Worm (Caenorhabditis elegans): ENCODE results near the gene mct-6.

DNA sequence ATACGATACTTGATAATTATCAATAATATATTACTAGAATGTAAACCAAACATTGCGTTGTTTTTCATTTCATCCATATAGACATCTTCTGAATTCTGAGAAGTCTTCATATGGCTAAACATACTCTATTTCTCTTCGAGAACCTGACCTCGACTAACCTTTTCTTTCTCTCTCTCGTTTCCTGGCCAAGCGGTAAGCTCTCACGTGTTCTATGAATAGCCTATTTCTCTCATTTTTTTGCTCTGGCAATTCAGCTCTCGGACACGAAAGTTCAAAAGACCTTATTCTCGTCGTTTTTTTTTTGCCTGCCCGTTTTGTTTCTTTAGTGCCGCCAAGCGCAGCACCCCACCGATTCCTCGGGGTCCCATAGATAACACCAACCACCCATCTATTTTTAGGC lies 32.8 kb downstream of the mct-6 start:
- TF ChIP-seq ref-2 (tag; optimal IDR thresholded peaks at IDR 0.05) (no peak), ztf-16 (tag; optimal IDR thresholded peaks at IDR 0.05) (no peak), F13H6.1 (tag; optimal IDR thresholded peaks at IDR 0.05) (no peak), ama-1 (optimal IDR thresholded peaks at IDR 0.05) (no peak), ceh-6 (GFP tag; optimal IDR thresholded peaks at IDR 0.05) (no peak), hlh-13 (GFP tag; optimal IDR thresholded peaks at IDR 0.05) (no peak), ceh-9 (tag; optimal IDR thresholded peaks at IDR 0.05) (no peak), dve-1 (tag; optimal IDR thresholded peaks at IDR 0.05) (no peak), elt-4 (tag; optimal IDR thresholded peaks at IDR 0.05) (no peak), pqm-1 (tag; optimal IDR thresholded peaks at IDR 0.05) (no peak), ceh-24 (tag; optimal IDR thresholded peaks at IDR 0.05) (no peak), ceh-31 (tag; optimal IDR thresholded peaks at IDR 0.05) (no peak), fkh-10 (GFP tag; optimal IDR thresholded peaks at IDR 0.05) (no peak), sox-2 (GFP tag; IDR thresholded peaks at IDR 0.05) (no peak)

Data from whole organism, late embryonic.